Worm (Caenorhabditis elegans) whole organism, early embryonic: ENCODE measurements around the gene C16C8.20.

Experiments
- ama-1 ChIP-seq: fragments of 150-350 bp; optimal IDR thresholded peaks from 2 replicates; lab custom pipeline; 2014
- ets-7 ChIP-seq: sonication (generic microtip); optimal IDR thresholded peaks from 2 replicates; lab custom pipeline; 2016; ENCODE audit warnings: missing genotype, missing genetic modification characterization, missing compliant biosample characterization

DNA sequence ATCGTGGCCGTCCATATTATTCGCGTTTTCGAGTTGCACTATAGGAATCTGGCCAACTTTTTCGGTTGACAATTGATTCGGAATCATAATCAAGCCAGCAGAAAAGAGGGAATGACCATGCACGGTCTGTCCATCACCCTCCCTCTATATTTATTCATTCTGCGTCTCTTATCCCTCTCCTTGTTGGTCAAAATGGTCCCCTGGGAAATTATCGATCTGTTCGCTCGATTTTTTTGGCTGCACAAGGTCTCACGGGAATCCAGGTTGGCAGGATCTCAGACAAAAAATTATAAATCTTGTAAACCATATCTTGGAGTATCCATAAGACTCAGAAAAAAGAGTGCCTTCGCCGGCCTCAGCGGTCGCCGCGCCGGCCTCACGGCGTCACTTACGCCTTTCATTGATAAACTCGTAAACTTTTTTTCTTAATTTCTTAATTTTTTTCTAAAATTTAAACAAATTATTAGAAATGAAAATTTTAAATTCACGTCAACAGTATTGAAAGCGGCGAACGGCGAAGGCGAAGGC lies 32.3 kb upstream of the C16C8.20 start, which contains the start of the genes F18A12.7 and F18A12.2:
- TF ChIP-seq ets-7 (tag; lab: Kevin White, UChicago): no peak
- TF ChIP-seq ama-1: no peak
